Worm (Caenorhabditis elegans): ENCODE measurements around the gene txdc-9.

txdc-9 gene

DNA sequence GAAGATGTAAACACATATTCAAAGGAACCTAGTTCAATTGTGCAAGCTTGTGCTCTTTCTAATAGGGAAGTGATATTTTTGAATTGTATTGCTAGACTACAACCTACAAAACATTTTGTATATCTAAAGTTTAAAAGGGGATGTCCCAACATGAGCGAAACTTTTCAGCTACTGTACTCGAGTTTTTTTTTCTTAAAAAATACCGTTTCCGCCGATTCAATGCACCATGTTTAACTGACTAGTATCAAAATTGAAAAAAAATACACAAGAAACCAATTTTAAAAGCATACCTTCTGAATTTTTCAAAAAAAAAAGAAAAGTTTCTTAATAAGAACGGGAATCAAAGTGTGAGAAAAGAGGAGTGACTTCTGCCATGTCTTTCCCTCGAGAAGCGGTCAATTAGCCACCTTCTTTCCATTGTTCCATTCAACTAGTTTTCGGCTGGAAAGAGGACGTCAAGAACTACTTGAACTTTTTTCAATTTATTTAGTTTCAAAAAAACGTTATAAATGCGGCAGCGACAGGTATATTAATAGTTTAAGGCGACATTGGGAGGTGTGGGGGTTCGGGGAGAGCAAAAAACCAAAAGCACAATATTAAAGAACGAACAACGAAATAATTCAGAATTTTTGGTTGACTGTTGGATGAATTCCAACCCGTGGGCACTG, 16.5 kb upstream of the txdc-9 start, which contains the start of gene nas-4 (continued):
- TF ChIP-seq nhr-90 (tag; optimal IDR thresholded peaks at IDR 0.05) = peak; percentile 35
- no peak for TF ChIP-seq mes-4 (tag; optimal IDR thresholded peaks at IDR 0.05)
- no peak for TF ChIP-seq mcd-1 (GFP tag; IDR thresholded peaks at IDR 0.05)
- no peak for TF ChIP-seq ztf-28 (GFP tag; IDR thresholded peaks at IDR 0.05)
- no peak for TF ChIP-seq egrh-3 (GFP tag; IDR thresholded peaks at IDR 0.05)
- 0 out of 2 replicates have a peak, but pooled peaks have one; percentile 25 for TF ChIP-seq pbrm-1 (GFP tag; IDR thresholded peaks at IDR 0.05)
- no peak for TF ChIP-seq dox-1 (GFP tag; IDR thresholded peaks at IDR 0.05)
- no peak for TF ChIP-seq tbp1 (GFP tag; optimal IDR thresholded peaks at IDR 0.05)
- TF ChIP-seq madf-10 (tag; optimal IDR thresholded peaks at IDR 0.05) = no peak
- no peak for TF ChIP-seq ztf-6 (GFP tag; IDR thresholded peaks at IDR 0.05)
- TF ChIP-seq die-1 (tag; optimal IDR thresholded peaks at IDR 0.05) = no peak
- TF ChIP-seq nhr-179 (tag; optimal IDR thresholded peaks at IDR 0.05) = peak; percentile 14
- peak; percentile 29 for TF ChIP-seq mel-28 (tag; optimal IDR thresholded peaks at IDR 0.05; ENCODE audit: borderline replicate concordance)
- TF ChIP-seq hmg-20 (GFP tag; IDR thresholded peaks at IDR 0.05) = no peak
- TF ChIP-seq ZK185.1 (tag; optimal IDR thresholded peaks at IDR 0.05; ENCODE audit: poor library complexity, severe bottlenecking) = no peak
- TF ChIP-seq ceh-79 (tag; optimal IDR thresholded peaks at IDR 0.05) = no peak
- TF ChIP-seq snpc-3.4 (tag; optimal IDR thresholded peaks at IDR 0.05) = no peak
- TF ChIP-seq gei-17 (GFP tag; optimal IDR thresholded peaks at IDR 0.05) = no peak
- TF ChIP-seq ccch-3 (GFP tag; optimal IDR thresholded peaks at IDR 0.05) = no peak
- no peak for TF ChIP-seq xnd-1 (tag; optimal IDR thresholded peaks at IDR 0.05)
- no peak for TF ChIP-seq F39B2.1 (GFP tag; IDR thresholded peaks at IDR 0.05)
- no peak for TF ChIP-seq lin-35 (GFP tag; optimal IDR thresholded peaks at IDR 0.05)
- no peak for TF ChIP-seq ztf-26 (tag; optimal IDR thresholded peaks at IDR 0.05)
- no peak for TF ChIP-seq F57C9.4 (tag; optimal IDR thresholded peaks at IDR 0.05)
- TF ChIP-seq madf-3 (GFP tag; IDR thresholded peaks at IDR 0.05) = 0 out of 2 replicates have a peak, but pooled peaks have one; percentile 70
- no peak for TF ChIP-seq unc-62 (GFP tag; optimal IDR thresholded peaks at IDR 0.05)
- TF ChIP-seq snpc-1.1 (tag; optimal IDR thresholded peaks at IDR 0.05; ENCODE audit: insufficient read depth) = no peak
- peak; percentile 80 for TF ChIP-seq lin-26 (GFP tag; IDR thresholded peaks at IDR 0.05)
- peak; percentile 64 for TF ChIP-seq athp-1 (tag; optimal IDR thresholded peaks at IDR 0.05)
- no peak for TF ChIP-seq sptf-2 (GFP tag; optimal IDR thresholded peaks at IDR 0.05)
- no peak for TF ChIP-seq dpff-1 (tag; optimal IDR thresholded peaks at IDR 0.05)
- no peak for TF ChIP-seq mxl-1 (tag; optimal IDR thresholded peaks at IDR 0.05)
- no peak for TF ChIP-seq lag-1 (GFP tag; IDR thresholded peaks at IDR 0.05)
- TF ChIP-seq atf-7 (tag; optimal IDR thresholded peaks at IDR 0.05) = peak; percentile 6
- no peak for TF ChIP-seq aptf-2 (GFP tag; conservative IDR thresholded peaks at IDR 0.05)
- peak; percentile 60 for TF ChIP-seq repo-1 (tag; optimal IDR thresholded peaks at IDR 0.05)
- TF ChIP-seq hmg-1.2 (GFP tag; IDR thresholded peaks at IDR 0.05) = no peak; the same call in 1 of the 2 replicates
- TF ChIP-seq F10E7.11 (tag; optimal IDR thresholded peaks at IDR 0.05) = no peak
- TF ChIP-seq ets-4 (GFP tag; optimal IDR thresholded peaks at IDR 0.05) = no peak
- no peak for TF ChIP-seq K12H6.12 (tag; optimal IDR thresholded peaks at IDR 0.05)
- no peak for TF ChIP-seq nhr-27 (tag; optimal IDR thresholded peaks at IDR 0.05)
- TF ChIP-seq aptf-3 (GFP tag; IDR thresholded peaks at IDR 0.05) = no peak
- TF ChIP-seq nfya-1 (tag; optimal IDR thresholded peaks at IDR 0.05; ENCODE audit: borderline replicate concordance, insufficient read depth) = no peak
- TF ChIP-seq T07F8.4 (tag; optimal IDR thresholded peaks at IDR 0.05) = no peak
- 0 out of 2 replicates have a peak, but pooled peaks have one; percentile 38 for TF ChIP-seq cebp-1 (GFP tag; IDR thresholded peaks at IDR 0.05)
- peak; percentile 71 for TF ChIP-seq cebp-1 (tag; optimal IDR thresholded peaks at IDR 0.05)
- no peak for TF ChIP-seq unc-130 (GFP tag; optimal IDR thresholded peaks at IDR 0.05)
- peak; percentile 69 for TF ChIP-seq nfyb-1 (GFP tag; IDR thresholded peaks at IDR 0.05)
- no peak for TF ChIP-seq let-526 (GFP tag; IDR thresholded peaks at IDR 0.05)
